Fruit fly (Drosophila melanogaster): ENCODE measurements around the gene CG43145.

DNA sequence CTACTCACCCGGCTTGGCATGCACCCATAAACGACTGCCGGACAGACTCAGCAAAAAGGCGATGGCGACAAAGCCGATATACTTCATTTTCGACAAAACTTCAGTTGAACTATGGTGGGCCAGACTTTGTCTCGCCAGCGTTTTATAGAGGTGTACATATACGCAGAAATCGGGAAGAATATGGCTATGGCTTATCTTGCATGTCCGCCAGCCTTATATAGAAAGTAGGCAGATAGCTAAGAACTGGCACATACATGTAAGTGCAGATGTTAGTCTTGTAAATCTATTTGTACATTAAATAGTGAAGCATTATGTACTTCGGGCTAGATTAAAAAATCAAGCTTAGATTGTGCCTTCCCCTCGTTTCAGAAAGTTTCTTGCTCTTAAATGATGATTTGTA lies 8.5 kb upstream of the CG43145 start, which contains the start of gene CG3513:
- TF ChIP-seq H2.0 (GFP tag; IDR thresholded peaks at IDR 0.05) (no peak), CG10274 (GFP tag; optimal IDR thresholded peaks at IDR 0.05) (no peak), br (optimal IDR thresholded peaks at IDR 0.05) (no peak), NFAT (GFP tag; IDR thresholded peaks at IDR 0.05) (no peak), lab (GFP tag; optimal IDR thresholded peaks at IDR 0.05) (no peak), CG15269 (tag; optimal IDR thresholded peaks at IDR 0.05) (no peak)
